Fruit fly (Drosophila melanogaster) whole organism, embryonic: ENCODE data around the gene kkv.

Experiments
- Ets97D ChIP-seq: fragments of 200-800 bp; sonication (Bioruptor generic); optimal IDR thresholded peaks from 3 replicates; lab custom pipeline; 2016; ENCODE audit warnings: missing biosample characterization, missing genetic modification characterization
- Sox100B ChIP-seq: fragments of 200-800 bp; sonication (Bioruptor generic); optimal IDR thresholded peaks from 3 replicates; lab custom pipeline; 2018; ENCODE audit warnings: missing biosample characterization, mild to moderate bottlenecking, missing genetic modification characterization
- gcm ChIP-seq: fragments of 200-800 bp; sonication (Bioruptor generic); optimal IDR thresholded peaks from 2 replicates; lab custom pipeline; 2019; ENCODE audit warnings: missing biosample characterization, mild to moderate bottlenecking, missing genetic modification characterization, moderate library complexity

dm6 chr3R:5390095-5390663, 2.5 kb downstream of the kkv start:
- no peak for TF ChIP-seq Ets97D (GFP tag; lab: Kevin White, UChicago)
- TF ChIP-seq Sox100B (GFP tag; lab: Kevin White, UChicago): no peak
- TF ChIP-seq gcm (GFP tag; lab: Kevin White, UChicago): no peak
